Worm (Caenorhabditis elegans) whole organism, L3 larva: ENCODE results near the gene ncs-5.

Experiments used
- R02D3.7 ChIP-seq: fragments of 150-350 bp; optimal IDR thresholded peaks from 2 replicates; lab custom pipeline; 2014; ENCODE audit warnings: missing biosample characterization, missing genetic modification characterization
- ZK546.5 ChIP-seq: sonication (generic microtip); optimal IDR thresholded peaks from 2 replicates; lab custom pipeline; 2017; ENCODE audit warnings: missing biosample characterization, missing genetic modification characterization
- aly-2 ChIP-seq: fragments of 150-350 bp; optimal IDR thresholded peaks from 2 replicates; lab custom pipeline; 2014; ENCODE audit warnings: missing biosample characterization, missing genetic modification characterization
- ceh-16 ChIP-seq: sonication (generic microtip); optimal IDR thresholded peaks from 2 replicates; lab custom pipeline; 2017; ENCODE audit warnings: missing biosample characterization, missing genetic modification characterization
- ceh-28 ChIP-seq: fragments of 150-350 bp; optimal IDR thresholded peaks from 2 replicates; lab custom pipeline; 2014; ENCODE audit warnings: missing biosample characterization, missing genetic modification reagents, missing genetic modification characterization
- ceh-82 ChIP-seq: fragments of 150-350 bp; optimal IDR thresholded peaks from 2 replicates; lab custom pipeline; 2014; ENCODE audit warnings: missing biosample characterization, missing genetic modification characterization
- ceh-9 ChIP-seq: sonication (generic microtip); optimal IDR thresholded peaks from 2 replicates; lab custom pipeline; 2018; ENCODE audit warnings: missing biosample characterization, missing genetic modification characterization
- egl-27 ChIP-seq: sonication (generic microtip); optimal IDR thresholded peaks from 4 replicates; lab custom pipeline; 2017; ENCODE audit warnings: missing biosample characterization, missing genetic modification reagents, missing genetic modification characterization
- elt-2 ChIP-seq: sonication (generic microtip); optimal IDR thresholded peaks from 2 replicates; lab custom pipeline; 2016; ENCODE audit warnings: missing genetic modification reagents, mild to moderate bottlenecking, missing genetic modification characterization, missing compliant biosample characterization
- elt-3 ChIP-seq, 3 experiments: fragments of 150-350 bp in 1 of 3; sonication (generic microtip) in 2 of 3; optimal IDR thresholded peaks; 2 replicates in 2 of 3; 4 replicates in 1 of 3; lab custom pipeline; 2014 to 2017; ENCODE audit warnings: missing biosample characterization in 3 of 3, missing genetic modification characterization in 3 of 3
- fkh-2 ChIP-seq: fragments of 150-350 bp; optimal IDR thresholded peaks from 2 replicates; lab custom pipeline; 2014; ENCODE audit warnings: missing biosample characterization, missing genetic modification reagents, missing genetic modification characterization
- hmg-11 ChIP-seq: sonication (generic microtip); optimal IDR thresholded peaks from 2 replicates; lab custom pipeline; 2016; ENCODE audit warnings: missing genetic modification characterization, missing compliant biosample characterization
- lin-39 ChIP-seq: fragments of 150-350 bp; optimal IDR thresholded peaks from 2 replicates; lab custom pipeline; 2018; ENCODE audit warnings: missing biosample characterization, missing genetic modification reagents, missing genetic modification characterization
- mdl-1 ChIP-seq: fragments of 150-350 bp; optimal IDR thresholded peaks from 2 replicates; lab custom pipeline; 2014; ENCODE audit warnings: missing biosample characterization, missing genetic modification characterization
- nfya-1 ChIP-seq: sonication (generic microtip); optimal IDR thresholded peaks from 2 replicates; lab custom pipeline; 2017; ENCODE audit warnings: missing genetic modification characterization, mild to moderate bottlenecking, missing compliant biosample characterization, antibody characterized with exemption, moderate library complexity; ENCODE audit not compliant: insufficient read depth
- nhr-11 ChIP-seq: fragments of 150-350 bp; optimal IDR thresholded peaks from 2 replicates; lab custom pipeline; 2014; ENCODE audit warnings: missing biosample characterization, missing genetic modification characterization
- nhr-23 ChIP-seq: fragments of 150-350 bp; optimal IDR thresholded peaks from 2 replicates; lab custom pipeline; 2014; ENCODE audit warnings: missing biosample characterization, missing genetic modification reagents, missing genetic modification characterization
- nhr-25 ChIP-seq: sonication (generic microtip); optimal IDR thresholded peaks from 2 replicates; lab custom pipeline; 2017; ENCODE audit warnings: missing biosample characterization, missing genetic modification characterization
- nhr-28 ChIP-seq: fragments of 150-350 bp; optimal IDR thresholded peaks from 2 replicates; lab custom pipeline; 2014; ENCODE audit warnings: missing biosample characterization, missing genetic modification characterization
- nhr-67 ChIP-seq: fragments of 150-350 bp; optimal IDR thresholded peaks from 2 replicates; lab custom pipeline; 2014; ENCODE audit warnings: missing biosample characterization, missing genetic modification characterization
- nhr-76 ChIP-seq: fragments of 150-350 bp; sonication (generic microtip); optimal IDR thresholded peaks from 5 replicates; lab custom pipeline; 2014; ENCODE audit warnings: missing biosample characterization, missing genetic modification characterization
- pha-4 ChIP-seq: fragments of 150-350 bp; optimal IDR thresholded peaks from 2 replicates; lab custom pipeline; 2014; ENCODE audit warnings: missing biosample characterization, missing genetic modification reagents, missing genetic modification characterization
- pqm-1 ChIP-seq: fragments of 150-350 bp; optimal IDR thresholded peaks from 2 replicates; lab custom pipeline; 2017; ENCODE audit warnings: missing biosample characterization, missing genetic modification characterization, inconsistent platforms
- sea-2 ChIP-seq: fragments of 150-350 bp; sonication (generic microtip); optimal IDR thresholded peaks from 4 replicates; lab custom pipeline; 2014; ENCODE audit warnings: missing biosample characterization, missing genetic modification reagents, missing genetic modification characterization
- tbx-2 ChIP-seq: sonication (generic microtip); optimal IDR thresholded peaks from 2 replicates; lab custom pipeline; 2016; ENCODE audit warnings: mild to moderate bottlenecking, missing genetic modification characterization, missing compliant biosample characterization
- unc-39 ChIP-seq: sonication (generic microtip); optimal IDR thresholded peaks from 4 replicates; lab custom pipeline; 2017; ENCODE audit warnings: missing biosample characterization, missing genetic modification characterization
- unc-62 ChIP-seq: fragments of 150-350 bp; sonication (generic microtip); optimal IDR thresholded peaks from 4 replicates; lab custom pipeline; 2014; ENCODE audit warnings: missing biosample characterization, missing genetic modification reagents, missing genetic modification characterization
- zag-1 ChIP-seq: fragments of 150-350 bp; optimal IDR thresholded peaks from 2 replicates; lab custom pipeline; 2014; ENCODE audit warnings: missing biosample characterization, missing genetic modification characterization

The ncs-5 gene

DNA sequence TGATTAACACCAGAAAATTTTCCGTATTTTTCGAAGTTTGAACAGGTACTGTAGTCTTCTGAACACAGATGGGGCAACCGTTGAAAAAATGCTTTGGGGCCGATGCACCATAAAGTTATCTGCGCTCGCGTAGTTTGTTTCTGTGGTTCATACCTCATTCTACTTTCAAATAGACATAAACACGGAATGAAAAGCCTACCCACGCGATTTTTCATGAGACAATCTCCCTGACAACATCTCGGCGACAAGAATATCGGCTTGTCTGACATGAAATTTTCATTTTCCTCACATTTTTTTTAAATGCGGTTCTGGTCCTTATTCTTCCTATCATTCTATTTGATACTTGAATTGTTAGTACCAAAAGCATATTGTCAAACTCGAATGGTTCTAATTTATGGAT is 46.8 kb upstream of the ncs-5 start, which contains the start of gene clec-257:
Gene clec-257 (plus strand): TSS at position 301 of the 400 bp plus-strand sequence.
- TF ChIP-seq elt-2 (tag; lab: Kevin White, UChicago) (no peak), nhr-11 (no peak), nhr-76 (tag; lab: Kevin White, UChicago) (no peak), zag-1 (tag; lab: Kevin White, UChicago) (no peak)

DNA sequence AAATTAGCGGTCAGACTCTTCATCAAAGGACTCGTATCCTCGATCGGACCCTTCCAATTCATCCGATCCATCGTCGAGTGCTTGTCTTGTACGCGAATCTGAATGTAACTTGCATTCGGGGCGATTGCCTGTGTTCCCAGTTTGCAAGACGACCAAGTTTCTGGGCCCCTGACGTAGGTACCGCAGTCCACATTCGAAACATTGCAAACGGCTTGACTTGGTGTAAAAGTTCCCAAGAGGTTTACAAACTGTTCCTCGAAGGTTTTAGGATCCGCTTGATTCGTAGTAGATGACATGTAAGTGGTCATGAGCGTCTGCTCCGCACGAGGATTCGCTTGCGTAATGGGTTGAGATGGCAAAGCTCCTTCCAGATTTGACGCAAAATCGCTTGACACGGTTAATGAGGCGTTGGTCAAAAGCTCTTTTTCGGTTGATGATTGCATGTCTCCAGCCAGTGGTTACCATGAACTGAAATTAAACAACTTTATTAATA is 43.3 kb upstream of the ncs-5 start, which contains the start of gene Y17D7B.4:
Gene Y17D7B.4 (minus strand): TSS at position 443 of the 493 bp plus-strand sequence.
- TF ChIP-seq pha-4 (tag; lab: Kevin White, UChicago) (no peak), ceh-16 (tag; lab: Kevin White, UChicago) (no peak), pqm-1 (tag; lab: Kevin White, UChicago) (peak; percentile 18), R02D3.7 (tag; lab: Kevin White, UChicago) (no peak), nfya-1 (tag; lab: Kevin White, UChicago) (no peak)

DNA sequence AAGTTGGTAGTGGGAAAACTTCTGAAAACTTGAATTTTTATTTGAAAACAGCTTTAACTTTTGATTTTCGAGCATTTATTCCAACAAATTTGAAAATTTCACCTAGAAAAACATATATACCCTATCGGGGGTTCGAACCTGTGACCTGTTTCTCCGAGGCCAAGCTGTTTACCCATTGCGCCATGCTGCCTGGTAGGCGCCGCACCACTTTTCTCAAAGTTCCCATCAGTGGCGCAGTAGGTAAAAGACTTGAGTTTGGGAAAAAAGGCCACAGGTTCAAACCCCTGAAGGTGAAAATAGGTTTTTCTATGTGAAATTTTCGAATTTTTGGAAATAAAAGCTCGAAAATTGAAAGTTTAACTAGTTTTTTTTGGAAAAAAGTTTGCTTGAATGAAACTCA is 39.0 kb upstream of the ncs-5 start:
- TF ChIP-seq pha-4 (tag; lab: Kevin White, UChicago) (no peak), R02D3.7 (tag; lab: Kevin White, UChicago) (no peak), ceh-28 (tag; lab: Kevin White, UChicago) (no peak), nhr-28 (no peak), elt-3 (tag; optimal IDR thresholded peaks at IDR 0.05; lab: Kevin White, UChicago) (no peak), nhr-76 (tag; lab: Kevin White, UChicago) (no peak)

DNA sequence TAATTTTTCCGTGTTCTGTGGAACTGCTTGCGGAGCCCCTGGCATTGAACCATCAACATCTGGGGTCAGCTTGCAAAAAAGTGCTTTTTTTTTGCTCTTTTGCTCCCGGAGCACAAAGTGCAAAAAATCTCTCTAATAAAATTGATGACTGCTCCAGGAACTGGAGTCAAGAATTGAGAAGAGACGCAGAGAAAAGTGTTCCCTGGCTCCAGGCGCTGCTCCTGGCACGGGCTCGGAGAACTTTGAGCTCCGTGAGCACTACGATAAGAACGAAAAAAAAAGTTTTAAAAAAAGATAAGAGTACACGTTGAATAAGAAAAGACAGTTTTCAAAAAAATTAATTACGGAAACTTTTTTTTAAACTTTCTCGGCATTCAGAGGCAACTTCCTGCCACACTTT is 36.8 kb upstream of the ncs-5 start:
- no peak for TF ChIP-seq aly-2 (tag; lab: Kevin White, UChicago)
- TF ChIP-seq zag-1 (tag; lab: Kevin White, UChicago): no peak
- TF ChIP-seq lin-39: peak; percentile 26
- no peak for TF ChIP-seq nhr-67 (tag; lab: Kevin White, UChicago)
- TF ChIP-seq unc-62: no peak
- TF ChIP-seq nhr-25 (tag; lab: Kevin White, UChicago): no peak
- TF ChIP-seq fkh-2 (tag; lab: Kevin White, UChicago): no peak
- TF ChIP-seq tbx-2: no peak
- TF ChIP-seq pqm-1 (tag; lab: Kevin White, UChicago): peak; percentile 32
- TF ChIP-seq elt-2 (tag; lab: Kevin White, UChicago): peak; percentile 82
- TF ChIP-seq pha-4 (tag; lab: Kevin White, UChicago): peak; percentile 18

DNA sequence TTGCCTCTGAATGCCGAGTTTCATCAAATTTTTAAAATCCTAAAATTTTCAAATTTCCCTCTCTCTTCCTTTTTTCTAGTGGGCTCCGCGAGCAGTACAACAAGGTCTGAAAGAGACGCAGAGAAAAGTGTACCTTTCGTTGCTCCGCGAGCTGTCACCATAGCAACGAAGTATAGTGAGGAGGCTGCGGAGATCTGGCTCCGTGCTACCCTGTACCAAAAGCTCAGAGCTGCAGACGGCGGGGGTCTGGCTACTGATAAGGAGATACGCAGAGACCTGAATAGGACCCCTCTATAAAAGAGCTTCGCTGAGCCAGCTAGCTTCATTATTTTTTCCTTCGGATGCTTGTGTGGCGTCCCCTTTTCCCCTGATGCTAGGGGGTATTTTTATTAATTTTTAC is 36.1 kb upstream of the ncs-5 start, which contains the start of gene Y17D7B.10:
Gene Y17D7B.10 (plus strand): TSS at position 243 of the 400 bp plus-strand sequence.
- no peak for TF ChIP-seq ceh-9
- TF ChIP-seq ZK546.5: no peak
- no peak for TF ChIP-seq nhr-23 (tag; lab: Kevin White, UChicago)
- no peak for TF ChIP-seq nhr-67 (tag; lab: Kevin White, UChicago)
- no peak for TF ChIP-seq ceh-82 (tag; lab: Kevin White, UChicago)
- no peak for TF ChIP-seq unc-39 (tag; lab: Kevin White, UChicago)
- TF ChIP-seq unc-62: no peak
- no peak for TF ChIP-seq nhr-25 (tag; lab: Kevin White, UChicago)
- no peak for TF ChIP-seq elt-2 (tag; lab: Kevin White, UChicago)
- no peak for TF ChIP-seq mdl-1
- no peak for TF ChIP-seq nhr-11
- no peak for TF ChIP-seq hmg-11
- no peak for TF ChIP-seq pha-4 (tag; lab: Kevin White, UChicago)
- TF ChIP-seq elt-3 (tag; optimal IDR thresholded peaks at IDR 0.05; lab: Kevin White, UChicago): no peak
- TF ChIP-seq egl-27 (tag; lab: Kevin White, UChicago): no peak

DNA sequence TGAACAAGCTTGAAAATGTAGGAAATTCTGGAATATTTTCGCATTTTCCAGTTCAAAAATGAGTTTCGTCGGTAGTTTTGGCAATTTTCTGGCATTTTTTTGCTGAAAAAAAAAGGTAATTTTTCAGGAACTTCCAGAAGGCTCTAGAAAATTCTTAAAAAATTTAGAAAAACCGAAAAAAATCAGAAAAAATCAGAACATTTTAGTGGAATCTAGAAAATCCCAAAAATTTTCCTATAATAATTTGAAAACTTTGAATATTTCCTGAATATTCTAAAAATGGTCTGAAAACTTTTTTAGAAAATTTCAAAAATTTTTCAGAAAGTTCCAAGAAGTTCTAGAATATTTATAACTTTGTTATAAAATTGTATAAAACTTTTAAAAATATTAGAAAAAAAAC is 32.9 kb upstream of the ncs-5 start, which contains the start of gene Y17D7B.3:
Gene Y17D7B.3 (minus strand): TSS at position 101 of the 400 bp plus-strand sequence.
- no peak for TF ChIP-seq sea-2 (GFP tag; lab: Kevin White, UChicago)
- TF ChIP-seq elt-2 (tag; lab: Kevin White, UChicago): no peak
- TF ChIP-seq elt-3 (tag; optimal IDR thresholded peaks at IDR 0.05; lab: Kevin White, UChicago): no peak
- TF ChIP-seq nhr-67 (tag; lab: Kevin White, UChicago): no peak
